Fruit fly (Drosophila melanogaster) ovary, adult (tissue): ENCODE results near the gene Mettl4.

Experiments
- CG17801 ChIP-seq: fragments of 200-800 bp; optimal IDR thresholded peaks from 2 replicates; lab custom pipeline; 2019; ENCODE audit warnings: missing biosample characterization, mild to moderate bottlenecking, missing genetic modification characterization, moderate library complexity; ENCODE audit not compliant: partially characterized antibody

Gene Mettl4

dm6 chr3R:16650950-16651349, at the start of gene Mettl4:
Gene Mettl4 (minus strand): TSS chr3R:16651157.
- no peak for TF ChIP-seq CG17801 (GFP tag; lab: Kevin White, UChicago)

DNA sequence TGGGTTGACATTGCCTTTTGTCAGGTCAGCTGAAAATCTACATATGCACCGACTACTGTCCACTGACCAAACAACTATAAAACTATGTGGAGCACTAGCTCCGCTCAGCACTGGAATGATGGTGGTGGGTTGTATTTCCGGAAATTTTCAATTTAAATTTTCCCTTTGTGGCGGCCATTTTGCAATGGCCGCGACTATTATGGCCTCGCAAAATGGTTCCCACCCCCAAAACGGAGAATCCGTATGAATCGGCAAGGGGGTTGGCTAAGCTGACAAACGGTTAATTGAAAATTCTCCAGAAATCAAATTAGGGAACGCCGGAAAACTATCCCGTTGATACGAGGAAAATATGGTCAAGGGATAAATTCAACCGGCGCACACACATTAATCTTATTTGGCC, 31.9 kb upstream of the Mettl4 start:
- TF ChIP-seq CG17801 (GFP tag; lab: Kevin White, UChicago): no peak

- no peak for TF ChIP-seq CG17801 (GFP tag; lab: Kevin White, UChicago)
These were observed 27.0 kb upstream of the Mettl4 start for dm6 chr3R:16677934-16678333.

DNA sequence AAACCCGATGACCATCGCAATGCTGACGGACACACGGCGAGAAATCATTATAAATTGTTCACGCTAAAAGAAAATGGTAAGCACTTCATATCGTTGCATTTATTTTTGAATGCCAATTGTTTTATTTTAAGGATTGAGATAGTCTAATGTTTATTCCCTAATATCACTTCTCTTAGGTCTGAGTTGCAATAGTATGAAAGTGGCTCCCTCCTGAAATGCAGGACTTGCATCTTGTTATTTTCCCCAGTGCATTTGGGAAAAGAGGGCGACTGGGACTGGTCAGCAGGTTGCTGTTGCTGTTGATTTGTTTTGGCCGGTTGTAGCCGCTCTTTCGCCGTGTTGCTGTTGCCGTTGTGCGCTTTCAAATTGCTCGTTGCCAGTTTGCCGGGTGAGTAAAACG, 25.6 kb upstream of the Mettl4 start:
- no peak for TF ChIP-seq CG17801 (GFP tag; lab: Kevin White, UChicago)

- no peak for TF ChIP-seq CG17801 (GFP tag; lab: Kevin White, UChicago)
These were observed 22.2 kb upstream of the Mettl4 start for dm6 chr3R:16673184-16673583.

DNA sequence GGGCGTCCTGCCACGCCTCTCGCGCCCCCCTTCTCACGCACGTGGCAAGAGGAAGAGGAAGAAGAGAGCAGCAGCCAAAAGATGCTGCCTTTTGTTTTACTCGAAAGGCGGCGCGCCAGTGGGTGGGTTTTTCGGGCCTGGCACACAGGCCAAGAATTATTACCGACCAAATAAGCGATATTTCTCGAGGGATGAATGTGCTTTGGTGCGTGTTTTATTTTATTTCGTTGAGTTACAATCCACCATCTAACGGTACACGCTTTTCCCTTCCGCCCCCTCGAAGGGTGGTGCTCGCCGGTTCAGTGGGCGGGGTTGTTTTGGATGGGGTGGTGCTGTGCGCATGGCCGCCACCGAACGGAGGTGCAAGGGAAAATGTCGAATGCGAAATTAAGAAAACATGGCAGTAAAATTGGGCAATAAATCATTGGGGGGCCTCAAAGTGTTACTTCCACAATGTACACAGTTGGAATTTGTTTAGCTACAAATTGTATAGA, 21.3 kb upstream of the Mettl4 start:
- TF ChIP-seq CG17801 (GFP tag; lab: Kevin White, UChicago): no peak

DNA sequence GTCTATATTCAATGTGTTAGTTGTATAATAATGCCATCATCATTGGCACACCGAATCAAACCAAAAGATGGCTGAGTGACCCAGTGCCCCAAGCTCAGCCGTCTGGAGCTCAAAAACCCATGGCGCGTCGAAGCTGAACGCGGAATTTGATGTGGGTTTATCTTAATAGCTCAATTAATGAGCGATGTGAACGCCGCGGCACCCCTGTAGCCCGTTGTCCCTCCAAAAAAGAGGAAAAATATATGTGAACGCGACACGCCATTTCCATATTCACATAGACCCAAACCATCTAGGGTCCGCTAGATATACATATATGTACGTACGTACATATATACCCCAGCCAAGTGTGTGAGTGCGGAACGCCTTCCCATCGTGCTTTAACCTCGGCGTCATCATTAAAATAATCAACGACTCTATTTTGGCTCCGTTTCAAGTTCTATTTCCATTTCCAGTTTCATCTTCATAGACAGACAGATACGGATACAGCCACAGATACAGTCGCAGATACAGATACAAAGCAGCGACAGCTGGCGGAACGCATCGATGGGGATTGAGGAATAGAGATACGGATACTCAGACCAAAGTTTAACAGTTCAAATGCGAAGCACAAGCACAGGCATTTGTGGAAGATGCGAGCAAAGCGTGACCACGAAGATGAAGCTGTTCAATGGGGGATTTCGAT, 13.3 kb upstream of the Mettl4 start:
- no peak for TF ChIP-seq CG17801 (GFP tag; lab: Kevin White, UChicago)

DNA sequence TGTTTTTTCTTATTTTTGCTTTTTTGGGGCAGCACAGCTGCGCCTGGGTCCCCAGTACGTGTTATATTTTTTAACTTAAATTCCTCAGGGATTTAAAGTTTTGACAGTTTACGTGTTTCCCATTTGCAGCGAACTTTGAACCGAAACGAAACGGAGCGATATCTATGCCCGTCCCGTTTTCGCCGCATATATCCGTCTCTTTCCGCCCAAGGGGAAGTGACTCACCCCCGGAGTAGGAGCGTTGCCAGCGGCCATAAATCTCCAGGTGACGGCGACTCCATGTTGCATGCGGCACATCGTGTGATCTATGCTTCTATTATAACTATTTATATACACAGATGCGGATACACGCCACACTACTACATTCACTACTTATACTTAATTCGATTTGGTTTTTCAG, 10.7 kb upstream of the Mettl4 start:
- no peak for TF ChIP-seq CG17801 (GFP tag; lab: Kevin White, UChicago)

- no peak for TF ChIP-seq CG17801 (GFP tag; lab: Kevin White, UChicago)
These were observed 4.8 kb upstream of the Mettl4 start, which contains the start of gene modSP for dm6 chr3R:16655494-16656493. Gene modSP (minus strand): TSS chr3R:16655662.

- no peak for TF ChIP-seq CG17801 (GFP tag; lab: Kevin White, UChicago)
These were observed 4.1 kb upstream of the Mettl4 start for dm6 chr3R:16655000-16655493.

dm6 chr3R:16652091-16652490, 1.1 kb upstream of the Mettl4 start, which contains the start of gene CG14907:
Gene CG14907 (minus strand): TSS chr3R:16652319.
- TF ChIP-seq CG17801 (GFP tag; lab: Kevin White, UChicago): peak; percentile 37

dm6 chr3R:16649282-16649681, 1.7 kb downstream of the Mettl4 start:
- no peak for TF ChIP-seq CG17801 (GFP tag; lab: Kevin White, UChicago)

DNA sequence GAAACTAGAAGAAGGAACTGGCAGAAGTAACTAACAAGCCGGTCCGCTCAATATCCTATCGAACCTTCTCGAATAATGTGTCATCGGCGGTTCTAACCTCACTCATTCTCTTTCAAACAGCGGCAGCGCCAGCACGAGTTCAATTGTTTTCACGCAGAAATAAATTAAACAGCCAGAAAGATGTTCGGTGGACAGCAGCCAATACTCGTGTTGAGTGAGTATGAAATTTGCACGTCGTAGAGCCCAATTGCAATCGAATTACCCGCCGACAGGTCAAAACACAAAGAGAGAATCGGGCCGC, 3.3 kb downstream of the Mettl4 start:
- TF ChIP-seq CG17801 (GFP tag; lab: Kevin White, UChicago): peak; percentile 16

- peak; percentile 51 for TF ChIP-seq CG17801 (GFP tag; lab: Kevin White, UChicago)
These were observed 3.8 kb downstream of the Mettl4 start, which contains the start of the genes CG10324 and CCT3 for dm6 chr3R:16646952-16647715. Gene CG10324 (minus strand): TSS chr3R:16647004. Gene CCT3 (plus strand): TSS chr3R:16647605.
